Worm (Caenorhabditis elegans): ENCODE measurements around the gene dct-5.

The dct-5 gene

ce11 chrII:5389831-5390323 is 46.9 kb downstream of the dct-5 start, which contains the start of gene ndx-6 (continued):
- TF ChIP-seq nhr-90 (tag; optimal IDR thresholded peaks at IDR 0.05) (no peak), nhr-80 (tag; optimal IDR thresholded peaks at IDR 0.05) (peak; percentile 40), let-607 (tag; optimal IDR thresholded peaks at IDR 0.05) (peak in 1 of 2 experiments; percentile 52), ceh-79 (tag; optimal IDR thresholded peaks at IDR 0.05) (no peak), F52B5.7 (tag; optimal IDR thresholded peaks at IDR 0.05) (no peak), attf-5 (GFP tag; optimal IDR thresholded peaks at IDR 0.05) (peak; percentile 77), rcor-1 (GFP tag; IDR thresholded peaks at IDR 0.05) (peak; percentile 79), tbp1 (GFP tag; optimal IDR thresholded peaks at IDR 0.05) (peak; percentile 56), athp-1 (tag; optimal IDR thresholded peaks at IDR 0.05) (peak; percentile 38), F57C9.4 (tag; optimal IDR thresholded peaks at IDR 0.05) (no peak), sptf-2 (GFP tag; optimal IDR thresholded peaks at IDR 0.05) (no peak), mcd-1 (GFP tag; IDR thresholded peaks at IDR 0.05) (peak; percentile 79), Y67H2A.10 (GFP tag; conservative IDR thresholded peaks at IDR 0.05) (no peak), madf-6 (GFP tag; IDR thresholded peaks at IDR 0.05) (peak; percentile 73), attf-6 (GFP tag; IDR thresholded peaks at IDR 0.05) (peak; percentile 38; the same call in 1 of the 2 replicates), aptf-3 (GFP tag; IDR thresholded peaks at IDR 0.05) (no peak), snpc-3.4 (tag; optimal IDR thresholded peaks at IDR 0.05) (peak; percentile 40), ztf-18 (tag; optimal IDR thresholded peaks at IDR 0.05) (peak; percentile 95), mes-4 (tag; optimal IDR thresholded peaks at IDR 0.05) (no peak), mel-28 (tag; optimal IDR thresholded peaks at IDR 0.05; ENCODE audit: borderline replicate concordance) (no peak), tbx-9 (tag; optimal IDR thresholded peaks at IDR 0.05; ENCODE audit: borderline replicate concordance) (no peak), F33H1.4 (GFP tag; IDR thresholded peaks at IDR 0.05) (peak; percentile 58), egrh-3 (GFP tag; IDR thresholded peaks at IDR 0.05) (no peak), lin-26 (GFP tag; IDR thresholded peaks at IDR 0.05) (no peak), rpc-1 (optimal IDR thresholded peaks at IDR 0.05) (no peak), rpc-1 (tag; optimal IDR thresholded peaks at IDR 0.05) (no peak), ceh-40 (GFP tag; IDR thresholded peaks at IDR 0.05) (no peak), gei-17 (GFP tag; optimal IDR thresholded peaks at IDR 0.05) (no peak), F10E7.11 (tag; optimal IDR thresholded peaks at IDR 0.05) (no peak), madf-8 (GFP tag; conservative IDR thresholded peaks at IDR 0.05) (no peak), rec-8 (tag; optimal IDR thresholded peaks at IDR 0.05) (no peak), hrde-1 (tag; optimal IDR thresholded peaks at IDR 0.05; ENCODE audit: borderline replicate concordance) (no peak), unc-130 (GFP tag; optimal IDR thresholded peaks at IDR 0.05) (no peak), attf-3 (GFP tag; conservative IDR thresholded peaks at IDR 0.05) (0 out of 2 replicates have a peak, but pooled peaks have one; percentile 33), ceh-27 (GFP tag; optimal IDR thresholded peaks at IDR 0.05) (peak; percentile 46), efl-1 (GFP tag; optimal IDR thresholded peaks at IDR 0.05) (peak; percentile 85), dox-1 (GFP tag; IDR thresholded peaks at IDR 0.05) (peak; percentile 67), sdz-38 (tag; optimal IDR thresholded peaks at IDR 0.05) (no peak), ztf-3 (GFP tag; optimal IDR thresholded peaks at IDR 0.05) (no peak), zim-3 (tag; optimal IDR thresholded peaks at IDR 0.05) (no peak), hmg-20 (GFP tag; IDR thresholded peaks at IDR 0.05) (0 out of 2 replicates have a peak, but pooled peaks have one; percentile 13), F39B2.1 (GFP tag; IDR thresholded peaks at IDR 0.05) (no peak), T26A5.8 (tag; optimal IDR thresholded peaks at IDR 0.05) (no peak), xnd-1 (tag; optimal IDR thresholded peaks at IDR 0.05) (peak; percentile 26), hmg-1.2 (GFP tag; IDR thresholded peaks at IDR 0.05) (peak; percentile 43; the same call in 1 of the 2 replicates), lin-54 (GFP tag; optimal IDR thresholded peaks at IDR 0.05) (peak; percentile 98), snpc-1.3 (tag; optimal IDR thresholded peaks at IDR 0.05; ENCODE audit: insufficient read depth) (peak; percentile 5), F57A8.1 (GFP tag; optimal IDR thresholded peaks at IDR 0.05) (peak; percentile 14), tlf-1 (GFP tag; optimal IDR thresholded peaks at IDR 0.05) (peak; percentile 28)

Data from whole organism, young adult.